Fruit fly (Drosophila melanogaster) whole organism, embryonic: Measurements from ENCODE around the gene Tre1.

Experiments
- Atf-2 ChIP-seq: fragments of 200-800 bp; sonication (Bioruptor generic); optimal IDR thresholded peaks from 2 replicates; lab custom pipeline; 2016; ENCODE audit warnings: missing biosample characterization, missing genetic modification characterization
- Bgb ChIP-seq: fragments of 200-800 bp; sonication (Bioruptor generic); IDR thresholded peaks from 2 replicates; pipeline ENCODE4 v1.3.6; 2022; ENCODE audit warnings: missing biosample characterization, missing genetic modification characterization; ENCODE audit not compliant: partially characterized antibody
- CG12299 ChIP-seq: fragments of 200-800 bp; sonication (Bioruptor generic); optimal IDR thresholded peaks from 2 replicates; lab custom pipeline; 2018; ENCODE audit warnings: missing biosample characterization, mild to moderate bottlenecking, missing genetic modification characterization
- CG12744 ChIP-seq: fragments of 200-800 bp; sonication (Bioruptor generic); optimal IDR thresholded peaks from 2 replicates; lab custom pipeline; 2016; ENCODE audit warnings: missing biosample characterization, missing genetic modification characterization
- CG13287 ChIP-seq: fragments of 200-800 bp; sonication (Bioruptor generic); IDR thresholded peaks from 2 replicates; pipeline ENCODE4 v1.3.6; 2022; ENCODE audit warnings: missing biosample characterization, missing genetic modification characterization; ENCODE audit not compliant: partially characterized antibody
- CG1603 ChIP-seq: fragments of 200-800 bp; sonication (Bioruptor generic); optimal IDR thresholded peaks from 2 replicates; lab custom pipeline; 2019; ENCODE audit warnings: missing biosample characterization, mild to moderate bottlenecking, missing genetic modification characterization, moderate library complexity
- CG16779 ChIP-seq: fragments of 200-800 bp; sonication (Bioruptor generic); IDR thresholded peaks from 2 replicates; pipeline ENCODE4 v1.3.6; 2022; ENCODE audit warnings: missing biosample characterization, missing genetic modification characterization
- CG16813 ChIP-seq: fragments of 200-800 bp; sonication (Bioruptor generic); IDR thresholded peaks from 3 replicates; pipeline ENCODE4 v1.3.6; 2022; ENCODE audit warnings: missing biosample characterization, missing genetic modification characterization; ENCODE audit not compliant: partially characterized antibody
- CG17912 ChIP-seq: fragments of 200-800 bp; sonication (Bioruptor generic); optimal IDR thresholded peaks from 2 replicates; lab custom pipeline; 2018; ENCODE audit warnings: missing biosample characterization, mild to moderate bottlenecking, missing genetic modification characterization
- CG18262 ChIP-seq: fragments of 200-800 bp; optimal IDR thresholded peaks from 3 replicates; lab custom pipeline; 2019; ENCODE audit warnings: missing biosample characterization, mild to moderate bottlenecking, missing genetic modification characterization, moderate library complexity
- CG2129 ChIP-seq: fragments of 200-800 bp; sonication (Bioruptor generic); IDR thresholded peaks from 2 replicates; pipeline ENCODE4 v1.3.6; 2022; ENCODE audit warnings: missing biosample characterization, missing genetic modification characterization; ENCODE audit not compliant: partially characterized antibody
- CG32532 ChIP-seq: fragments of 200-800 bp; sonication (Bioruptor generic); IDR thresholded peaks from 2 replicates; pipeline ENCODE4 v1.3.6; 2022; ENCODE audit warnings: missing biosample characterization, missing genetic modification characterization
- CrebB ChIP-seq: fragments of 200-800 bp; sonication (Bioruptor generic); optimal IDR thresholded peaks from 3 replicates; lab custom pipeline; 2018; ENCODE audit warnings: missing biosample characterization, mild to moderate bottlenecking, missing genetic modification characterization
- Fer3 ChIP-seq: fragments of 200-800 bp; sonication (Bioruptor generic); optimal IDR thresholded peaks from 2 replicates; lab custom pipeline; 2018; ENCODE audit warnings: missing biosample characterization, mild to moderate bottlenecking, missing genetic modification characterization, moderate library complexity
- H2.0 ChIP-seq: fragments of 200-800 bp; sonication (Bioruptor generic); IDR thresholded peaks from 2 replicates; pipeline ENCODE4 v1.3.6; 2022; ENCODE audit warnings: missing biosample characterization, missing genetic modification characterization
- HLH4C ChIP-seq: fragments of 200-800 bp; sonication (Bioruptor generic); IDR thresholded peaks from 3 replicates; pipeline ENCODE4 v1.3.6; 2022; ENCODE audit warnings: missing biosample characterization, missing genetic modification characterization; ENCODE audit not compliant: partially characterized antibody
- Hr39 ChIP-seq: fragments of >200 bp; optimal IDR thresholded peaks from 2 replicates; lab custom pipeline; 2017
- Hr78 ChIP-seq, 2 experiments: fragments of 200-800 bp in 1 of 2; fragments of >200 bp in 1 of 2; sonication (Bioruptor generic) in 1 of 2; optimal IDR thresholded peaks; 2 replicates each; lab custom pipeline; 2017 to 2019; ENCODE audit warnings: missing biosample characterization in 2 of 2, missing genetic modification characterization in 2 of 2, mild to moderate bottlenecking in 1 of 2, moderate library complexity in 1 of 2
- Lpt ChIP-seq: fragments of >200 bp; optimal IDR thresholded peaks from 2 replicates; lab custom pipeline; 2018; ENCODE audit warnings: missing biosample characterization, missing genetic modification characterization
- Mad ChIP-seq: fragments of 200-800 bp; sonication (Bioruptor generic); optimal IDR thresholded peaks from 2 replicates; lab custom pipeline; 2016; ENCODE audit warnings: missing biosample characterization, missing genetic modification characterization
- Oaz ChIP-seq: fragments of 200-800 bp; sonication (Bioruptor generic); IDR thresholded peaks from 2 replicates; pipeline ENCODE4 v1.3.6; 2022; ENCODE audit warnings: missing biosample characterization, missing genetic modification characterization
- Scr ChIP-seq: fragments of 200-800 bp; sonication (Bioruptor generic); IDR thresholded peaks from 2 replicates; pipeline ENCODE4 v1.3.6; 2022; ENCODE audit warnings: missing biosample characterization, missing genetic modification characterization; ENCODE audit not compliant: partially characterized antibody
- Six4 ChIP-seq: fragments of 200-800 bp; sonication (Bioruptor generic); optimal IDR thresholded peaks from 2 replicates; lab custom pipeline; 2016; ENCODE audit warnings: missing biosample characterization, missing genetic modification characterization
- amos ChIP-seq: fragments of 200-800 bp; sonication (Bioruptor generic); IDR thresholded peaks from 2 replicates; pipeline ENCODE4 v1.3.6; 2022; ENCODE audit warnings: missing biosample characterization, missing genetic modification characterization; ENCODE audit not compliant: partially characterized antibody
- aop ChIP-seq: fragments of 200-800 bp; sonication (Bioruptor generic); IDR thresholded peaks from 2 replicates; pipeline ENCODE4 v1.3.6; 2022; ENCODE audit warnings: missing biosample characterization, missing genetic modification characterization
- ara ChIP-seq: fragments of 200-800 bp; sonication (Bioruptor generic); IDR thresholded peaks from 2 replicates; pipeline ENCODE4 v1.3.6; 2022; ENCODE audit warnings: missing biosample characterization, missing genetic modification characterization
- ato ChIP-seq: fragments of 200-800 bp; sonication (Bioruptor generic); IDR thresholded peaks from 2 replicates; pipeline ENCODE4 v1.3.6; 2022; ENCODE audit warnings: missing biosample characterization, missing genetic modification characterization; ENCODE audit not compliant: partially characterized antibody
- btn ChIP-seq: fragments of 200-800 bp; sonication (Bioruptor generic); optimal IDR thresholded peaks from 2 replicates; lab custom pipeline; 2016; ENCODE audit warnings: missing biosample characterization, missing genetic modification characterization
- dati ChIP-seq: fragments of 200-800 bp; sonication (Bioruptor generic); IDR thresholded peaks from 2 replicates; pipeline ENCODE4 v1.3.6; 2022; ENCODE audit warnings: missing biosample characterization, missing genetic modification characterization
- dm ChIP-seq: fragments of 200-800 bp; sonication (Bioruptor generic); optimal IDR thresholded peaks from 3 replicates; lab custom pipeline; 2016; ENCODE audit warnings: missing biosample characterization, missing genetic modification characterization
- dmrt99B ChIP-seq: fragments of 200-800 bp; sonication (Bioruptor generic); optimal IDR thresholded peaks from 2 replicates; lab custom pipeline; 2018; ENCODE audit warnings: missing biosample characterization, mild to moderate bottlenecking, missing genetic modification characterization, moderate library complexity
- ftz-f1 ChIP-seq: fragments of 200-800 bp; sonication (Bioruptor generic); optimal IDR thresholded peaks from 2 replicates; lab custom pipeline; 2016; ENCODE audit warnings: missing biosample characterization, missing genetic modification characterization
- hb ChIP-seq: fragments of 200-800 bp; sonication (Bioruptor generic); IDR thresholded peaks from 3 replicates; pipeline ENCODE4 v1.3.6; 2022; ENCODE audit warnings: missing biosample characterization, missing genetic modification characterization; ENCODE audit not compliant: partially characterized antibody
- hbn ChIP-seq: fragments of 200-800 bp; sonication (Bioruptor generic); IDR thresholded peaks from 2 replicates; pipeline ENCODE4 v1.3.6; 2022; ENCODE audit warnings: missing biosample characterization, missing genetic modification characterization; ENCODE audit not compliant: partially characterized antibody
- her ChIP-seq: fragments of 200-800 bp; sonication (Bioruptor generic); optimal IDR thresholded peaks from 2 replicates; lab custom pipeline; 2016; ENCODE audit warnings: missing biosample characterization, missing genetic modification characterization
- jigr1 ChIP-seq: fragments of 200-800 bp; sonication (Bioruptor generic); IDR thresholded peaks from 3 replicates; pipeline ENCODE4 v1.3.6; 2022; ENCODE audit warnings: missing biosample characterization, missing genetic modification characterization
- jumu ChIP-seq: fragments of 200-800 bp; sonication (Bioruptor generic); optimal IDR thresholded peaks from 3 replicates; lab custom pipeline; 2016; ENCODE audit warnings: missing biosample characterization, missing genetic modification characterization
- knrl ChIP-seq: fragments of 200-800 bp; sonication (Bioruptor generic); IDR thresholded peaks from 3 replicates; pipeline ENCODE4 v1.3.6; 2022; ENCODE audit warnings: missing biosample characterization, missing genetic modification characterization; ENCODE audit not compliant: partially characterized antibody
- mirr ChIP-seq: fragments of 200-800 bp; sonication (Bioruptor generic); optimal IDR thresholded peaks from 3 replicates; lab custom pipeline; 2018; ENCODE audit warnings: missing biosample characterization, mild to moderate bottlenecking, missing genetic modification characterization
- mld ChIP-seq: fragments of 200-800 bp; sonication (Bioruptor generic); IDR thresholded peaks from 3 replicates; pipeline ENCODE4 v1.3.6; 2022; ENCODE audit warnings: missing biosample characterization, missing genetic modification characterization; ENCODE audit not compliant: partially characterized antibody
- nau ChIP-seq: fragments of 200-800 bp; sonication (Bioruptor generic); optimal IDR thresholded peaks from 3 replicates; lab custom pipeline; 2017; ENCODE audit warnings: missing biosample characterization, mild to moderate bottlenecking, missing genetic modification characterization, missing genetic modification reagents
- odd ChIP-seq: fragments of 200-800 bp; sonication (Bioruptor generic); optimal IDR thresholded peaks from 2 replicates; lab custom pipeline; 2017; ENCODE audit warnings: missing biosample characterization, mild to moderate bottlenecking, missing genetic modification characterization
- pho ChIP-seq: fragments of 200-800 bp; sonication (Bioruptor generic); optimal IDR thresholded peaks from 2 replicates; lab custom pipeline; 2016; ENCODE audit warnings: missing biosample characterization, missing genetic modification characterization
- sc ChIP-seq, 3 experiments: fragments of >200 bp in 2 of 3; fragments of 200-800 bp in 1 of 3; sonication (Bioruptor generic) in 1 of 3; optimal IDR thresholded peaks; 2 replicates in 2 of 3; 3 replicates in 1 of 3; lab custom pipeline; 2017; ENCODE audit warnings: mild to moderate bottlenecking in 1 of 3, missing biosample characterization in 1 of 3, missing genetic modification characterization in 1 of 3, missing genetic modification reagents in 1 of 3
- schlank ChIP-seq: fragments of 200-800 bp; sonication (Bioruptor generic); optimal IDR thresholded peaks from 2 replicates; lab custom pipeline; 2018; ENCODE audit warnings: missing biosample characterization, mild to moderate bottlenecking, missing genetic modification characterization
- slbo ChIP-seq: fragments of 200-800 bp; sonication (Bioruptor generic); IDR thresholded peaks from 2 replicates; pipeline ENCODE4 v1.3.6; 2022; ENCODE audit warnings: missing biosample characterization, missing genetic modification characterization
- sug ChIP-seq: fragments of 200-800 bp; optimal IDR thresholded peaks from 2 replicates; lab custom pipeline; 2019; ENCODE audit warnings: missing biosample characterization, mild to moderate bottlenecking, missing genetic modification characterization, moderate library complexity
- trh ChIP-seq: fragments of 200-800 bp; sonication (Bioruptor generic); optimal IDR thresholded peaks from 2 replicates; lab custom pipeline; 2016; ENCODE audit warnings: missing biosample characterization, missing genetic modification characterization
- yki ChIP-seq: fragments of >200 bp; optimal IDR thresholded peaks from 3 replicates; lab custom pipeline; 2018
- zen2 ChIP-seq: fragments of 200-800 bp; sonication (Bioruptor generic); IDR thresholded peaks from 3 replicates; pipeline ENCODE4 v1.3.6; 2022; ENCODE audit warnings: missing biosample characterization, missing genetic modification characterization; ENCODE audit not compliant: partially characterized antibody

Gene Tre1

dm6 chrX:5695958-5696357, 16.2 kb upstream of the Tre1 start (continued):
- TF ChIP-seq HLH4C: peak; percentile 58; the same call in 2 of the 3 replicates
- TF ChIP-seq trh (GFP tag; lab: Kevin White, UChicago): no peak
- peak; percentile 45 for TF ChIP-seq sug (tag; lab: Kevin White, UChicago)
- TF ChIP-seq dati (GFP tag; lab: Robert Waterston, UW): no peak
- no peak for TF ChIP-seq ato (GFP tag; lab: Robert Waterston, UW)
- no peak for TF ChIP-seq Lpt (GFP tag; lab: Kevin White, UChicago)
- TF ChIP-seq jigr1 (GFP tag; lab: Robert Waterston, UW): no peak
- TF ChIP-seq slbo (GFP tag; lab: Robert Waterston, UW): peak; percentile 17
- TF ChIP-seq zen2: peak; percentile 36; the same call in 1 of the 3 replicates
- no peak for TF ChIP-seq sc (optimal IDR thresholded peaks at IDR 0.05; lab: Kevin White, UChicago)
- peak; percentile 57 for TF ChIP-seq sc (GFP tag; optimal IDR thresholded peaks at IDR 0.05; lab: Kevin White, UChicago)
- peak; percentile 67 for TF ChIP-seq amos (GFP tag; lab: Robert Waterston, UW)
- TF ChIP-seq CG18262 (tag; lab: Kevin White, UChicago): peak; percentile 80
- TF ChIP-seq CG1603: peak; percentile 30
- TF ChIP-seq jumu: no peak
- TF ChIP-seq mld (GFP tag; lab: Robert Waterston, UW): no peak
- TF ChIP-seq Oaz (GFP tag; lab: Robert Waterston, UW): no peak
- peak; percentile 63; the same call in 2 of the 3 replicates for TF ChIP-seq knrl (GFP tag; lab: Robert Waterston, UW)
- peak; percentile 56 for TF ChIP-seq CG13287 (GFP tag; lab: Robert Waterston, UW)
- TF ChIP-seq odd (GFP tag; lab: Kevin White, UChicago): no peak
- peak; percentile 57; the same call in 1 of the 2 replicates for TF ChIP-seq CG2129 (GFP tag; lab: Robert Waterston, UW)
- no peak for TF ChIP-seq btn (GFP tag; lab: Kevin White, UChicago)
- peak; percentile 48 for TF ChIP-seq hbn (GFP tag; lab: Robert Waterston, UW)
- TF ChIP-seq Bgb (GFP tag; lab: Robert Waterston, UW): no peak
- TF ChIP-seq mirr (GFP tag; lab: Kevin White, UChicago): no peak
- no peak for TF ChIP-seq CG12744 (GFP tag; lab: Kevin White, UChicago)
- no peak for TF ChIP-seq schlank (tag; lab: Kevin White, UChicago)
- no peak for TF ChIP-seq dmrt99B
- no peak for TF ChIP-seq her (GFP tag; lab: Kevin White, UChicago)
- TF ChIP-seq nau (GFP tag; lab: Kevin White, UChicago): no peak
- no peak for TF ChIP-seq Hr78 (GFP tag; optimal IDR thresholded peaks at IDR 0.05; lab: Kevin White, UChicago)
- no peak for TF ChIP-seq CG17912
- TF ChIP-seq Fer3 (tag; lab: Kevin White, UChicago): no peak
- no peak for TF ChIP-seq dm (GFP tag; lab: Kevin White, UChicago)
- TF ChIP-seq CG12299 (tag; lab: Kevin White, UChicago): no peak
- 0 out of 3 replicates have a peak, but pooled peaks have one; percentile 41 for TF ChIP-seq hb (GFP tag; lab: Robert Waterston, UW)
- TF ChIP-seq CrebB (tag; lab: Kevin White, UChicago): no peak
- peak; percentile 79 for TF ChIP-seq Scr (GFP tag; lab: Robert Waterston, UW)
- TF ChIP-seq Six4 (GFP tag; lab: Kevin White, UChicago): no peak
- TF ChIP-seq Hr39 (lab: Kevin White, UChicago): no peak
- no peak for TF ChIP-seq Mad (GFP tag; lab: Kevin White, UChicago)
- TF ChIP-seq ara (GFP tag; lab: Robert Waterston, UW): no peak
- TF ChIP-seq CG32532: no peak
- TF ChIP-seq CG16779 (GFP tag; lab: Robert Waterston, UW): 0 out of 2 replicates have a peak, but pooled peaks have one; percentile 10
- TF ChIP-seq yki (lab: Kevin White, UChicago): no peak
- no peak for TF ChIP-seq aop
- no peak for TF ChIP-seq pho (GFP tag; lab: Kevin White, UChicago)
- no peak for TF ChIP-seq H2.0 (GFP tag; lab: Robert Waterston, UW)
- TF ChIP-seq Atf-2 (GFP tag; lab: Kevin White, UChicago): no peak
- TF ChIP-seq CG16813 (GFP tag; lab: Robert Waterston, UW): peak; percentile 82
- TF ChIP-seq ftz-f1 (GFP tag; lab: Kevin White, UChicago): no peak
